Fruit fly (Drosophila melanogaster): ENCODE results near the gene Coq3.

Gene Coq3

DNA sequence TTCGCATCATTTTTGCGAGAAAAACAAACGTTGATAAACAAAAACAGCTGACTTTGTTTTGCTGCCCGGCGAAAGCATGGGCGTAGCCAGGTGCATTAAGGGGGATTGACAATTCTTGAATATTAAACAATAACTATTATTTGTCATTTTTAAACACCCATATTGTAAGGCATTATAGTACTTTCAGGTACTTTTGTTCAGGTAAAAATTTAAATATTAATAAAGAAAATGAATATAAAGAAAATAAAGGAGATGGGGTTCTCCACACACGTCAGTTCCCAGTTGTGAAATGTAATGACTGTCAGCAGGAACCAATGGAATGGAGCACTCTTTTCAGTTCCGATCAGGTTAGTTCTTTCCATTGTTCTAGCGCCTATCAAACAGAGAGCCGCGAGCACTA is at the start of gene Coq3, which contains the start of gene Pld3 (continued):
- TF ChIP-seq tna (GFP tag; IDR thresholded peaks at IDR 0.05; ENCODE audit: partially characterized antibody), result no peak
- TF ChIP-seq dmrt99B (tag; optimal IDR thresholded peaks at IDR 0.05), result peak; percentile 86
- no peak for TF ChIP-seq dm (GFP tag; optimal IDR thresholded peaks at IDR 0.05)
- TF ChIP-seq C15 (GFP tag; IDR thresholded peaks at IDR 0.05), result no peak
- TF ChIP-seq CG9215 (GFP tag; IDR thresholded peaks at IDR 0.05), result peak; percentile 72
- TF ChIP-seq Asciz (GFP tag; optimal IDR thresholded peaks at IDR 0.05), result peak; percentile 80
- peak; percentile 81 for TF ChIP-seq CG7556 (GFP tag; optimal IDR thresholded peaks at IDR 0.05)
- peak; percentile 65 for TF ChIP-seq CG10543 (GFP tag; optimal IDR thresholded peaks at IDR 0.05)
- no peak for TF ChIP-seq abd-A (tag; optimal IDR thresholded peaks at IDR 0.05)
- peak; percentile 71 for TF ChIP-seq dati (GFP tag; IDR thresholded peaks at IDR 0.05)
- TF ChIP-seq CG18619 (GFP tag; optimal IDR thresholded peaks at IDR 0.05), result peak; percentile 73
- peak; percentile 72; the same call in 1 of the 2 replicates for TF ChIP-seq CG11247 (GFP tag; IDR thresholded peaks at IDR 0.05)
- 0 out of 3 replicates have a peak, but pooled peaks have one; percentile 57 for TF ChIP-seq CG3726 (GFP tag; IDR thresholded peaks at IDR 0.05)
- peak; percentile 41 to 86 for TF ChIP-seq crp (GFP tag; optimal IDR thresholded peaks at IDR 0.05)
- peak; percentile 32 for TF ChIP-seq pzg (GFP tag; optimal IDR thresholded peaks at IDR 0.05)
- TF ChIP-seq pan (optimal IDR thresholded peaks at IDR 0.05), result no peak
- peak in 1 of 2 experiments; percentile 84 for TF ChIP-seq pan (GFP tag; optimal IDR thresholded peaks at IDR 0.05 in 1 of 2, IDR thresholded peaks at IDR 0.05 in 1 of 2)
- TF ChIP-seq CG11093 (GFP tag; IDR thresholded peaks at IDR 0.05), result peak; percentile 68
- TF ChIP-seq zf30C (GFP tag; optimal IDR thresholded peaks at IDR 0.05), result no peak
- no peak for TF ChIP-seq Lpt (GFP tag; optimal IDR thresholded peaks at IDR 0.05)
- TF ChIP-seq ssp (GFP tag; IDR thresholded peaks at IDR 0.05), result peak; percentile 48
- peak; percentile 80 for TF ChIP-seq CG10979 (tag; optimal IDR thresholded peaks at IDR 0.05)
- peak; percentile 71 for TF ChIP-seq CG9609 (GFP tag; optimal IDR thresholded peaks at IDR 0.05)
- peak; percentile 66 for TF ChIP-seq CG7357 (GFP tag; IDR thresholded peaks at IDR 0.05)
- peak; percentile 73 for TF ChIP-seq H2.0 (GFP tag; IDR thresholded peaks at IDR 0.05)
- TF ChIP-seq CG30020 (tag; optimal IDR thresholded peaks at IDR 0.05), result peak; percentile 90
- peak; percentile 75 for TF ChIP-seq Usf (GFP tag; optimal IDR thresholded peaks at IDR 0.05)
- TF ChIP-seq Sry-δ (GFP tag; optimal IDR thresholded peaks at IDR 0.05), result peak; percentile 23
- TF ChIP-seq slbo (GFP tag; IDR thresholded peaks at IDR 0.05), result peak; percentile 89
- peak; percentile 77 for TF ChIP-seq slou (GFP tag; optimal IDR thresholded peaks at IDR 0.05)
- peak; percentile 54 for TF ChIP-seq CG33557 (GFP tag; optimal IDR thresholded peaks at IDR 0.05)
- peak; percentile 83 for TF ChIP-seq mam (GFP tag; optimal IDR thresholded peaks at IDR 0.05)
- peak; percentile 76 for TF ChIP-seq CG14441 (GFP tag; IDR thresholded peaks at IDR 0.05)
- TF ChIP-seq YL-1 (GFP tag; optimal IDR thresholded peaks at IDR 0.05), result peak; percentile 47
- peak; percentile 73 for TF ChIP-seq CG15601 (tag; optimal IDR thresholded peaks at IDR 0.05)
- TF ChIP-seq CG2202 (tag; optimal IDR thresholded peaks at IDR 0.05), result peak; percentile 63
- TF ChIP-seq CG12942 (GFP tag; optimal IDR thresholded peaks at IDR 0.05), result peak; percentile 69
- peak; percentile 79 for TF ChIP-seq Blimp-1 (GFP tag; optimal IDR thresholded peaks at IDR 0.05)
- no peak for TF ChIP-seq gfzf (GFP tag; optimal IDR thresholded peaks at IDR 0.05)
- peak; percentile 35 for TF ChIP-seq CG17912 (GFP tag; optimal IDR thresholded peaks at IDR 0.05)
- no peak for TF ChIP-seq CG11560 (tag; IDR thresholded peaks at IDR 0.05)
- TF ChIP-seq CG12155 (GFP tag; optimal IDR thresholded peaks at IDR 0.05), result peak; percentile 88
- TF ChIP-seq CG16863 (GFP tag; optimal IDR thresholded peaks at IDR 0.05), result peak; percentile 54
- no peak for TF ChIP-seq hkb (optimal IDR thresholded peaks at IDR 0.05)
- TF ChIP-seq hkb (GFP tag; IDR thresholded peaks at IDR 0.05), result peak; percentile 88
- TF ChIP-seq NC2α (GFP tag; optimal IDR thresholded peaks at IDR 0.05), result no peak
- no peak for TF ChIP-seq corto (GFP tag; optimal IDR thresholded peaks at IDR 0.05)
- TF ChIP-seq CG10267 (tag; optimal IDR thresholded peaks at IDR 0.05), result peak; percentile 74
- peak; percentile 4 for TF ChIP-seq fd64A (GFP tag; optimal IDR thresholded peaks at IDR 0.05)
- TF ChIP-seq CG11456 (GFP tag; IDR thresholded peaks at IDR 0.05), result peak; percentile 85
- TF ChIP-seq CG4707 (GFP tag; optimal IDR thresholded peaks at IDR 0.05), result peak; percentile 61

All from whole organism, embryonic.